ENCODE assay signal across 1 fruit fly cellular context in the genomic region with DNA sequence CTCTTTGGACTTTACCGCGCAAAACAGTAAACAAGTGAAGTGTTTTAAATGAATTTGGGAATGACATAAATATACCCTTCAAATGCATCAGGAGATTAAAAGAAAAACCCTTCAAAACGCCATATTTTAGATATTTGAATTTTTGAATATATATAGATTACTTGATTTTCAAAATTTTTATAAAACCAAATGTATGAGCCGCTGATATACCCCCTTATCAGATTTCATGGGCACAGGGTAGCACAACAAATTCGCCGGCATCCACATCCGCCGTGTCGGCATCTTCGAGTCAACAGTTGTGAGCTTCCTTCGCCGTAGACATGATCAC.
TF ChIP-seq lines count a peak whose summit lies in the region.

A gene (plus strand): TSS at position 304 of the 328 bp plus-strand sequence.

TF ChIP-seq in whole organism, embryonic, 481 proteins besides CTCF, POLR2A, EP300 and RAD21 (continued from another document and continues in another):
- TF ChIP-seq CG6654 (GFP tag; optimal IDR thresholded peaks at IDR 0.05; lab: Kevin White, UChicago) (peak; percentile 11), CG13296 (GFP tag; optimal IDR thresholded peaks at IDR 0.05; lab: Kevin White, UChicago) (peak; percentile 63), dysf (GFP tag; IDR thresholded peaks at IDR 0.05; lab: Robert Waterston, UW) (peak; percentile 84), CG10462 (GFP tag; optimal IDR thresholded peaks at IDR 0.05; lab: Kevin White, UChicago) (peak; percentile 6), CG6683 (GFP tag; optimal IDR thresholded peaks at IDR 0.05; lab: Kevin White, UChicago) (peak; percentile 16), lab (GFP tag; optimal IDR thresholded peaks at IDR 0.05; lab: Kevin White, UChicago) (no peak), CHES-1-like (GFP tag; optimal IDR thresholded peaks at IDR 0.05; lab: Kevin White, UChicago) (no peak), CG4707 (GFP tag; optimal IDR thresholded peaks at IDR 0.05; lab: Kevin White, UChicago) (no peak), CG11093 (GFP tag; IDR thresholded peaks at IDR 0.05; lab: Robert Waterston, UW) (peak; percentile 63), Hr39 (optimal IDR thresholded peaks at IDR 0.05; lab: Kevin White, UChicago) (no peak), Abd-B (GFP tag; optimal IDR thresholded peaks at IDR 0.05; lab: Kevin White, UChicago) (peak; percentile 55), pita (GFP tag; optimal IDR thresholded peaks at IDR 0.05; lab: Kevin White, UChicago) (no peak), Dref (GFP tag; IDR thresholded peaks at IDR 0.05; lab: Robert Waterston, UW) (no peak), CG10321 (GFP tag; IDR thresholded peaks at IDR 0.05; lab: Robert Waterston, UW) (no peak; the same call in 1 of the 2 replicates), CG12942 (GFP tag; optimal IDR thresholded peaks at IDR 0.05; lab: Kevin White, UChicago) (peak; percentile 45), mld (GFP tag; IDR thresholded peaks at IDR 0.05; lab: Robert Waterston, UW; ENCODE audit: partially characterized antibody) (no peak), CG18011 (GFP tag; optimal IDR thresholded peaks at IDR 0.05; lab: Kevin White, UChicago) (no peak), hkb (optimal IDR thresholded peaks at IDR 0.05; lab: Kevin White, UChicago) (no peak), hkb (GFP tag; IDR thresholded peaks at IDR 0.05; lab: Robert Waterston, UW) (peak; percentile 75), CG9437 (GFP tag; optimal IDR thresholded peaks at IDR 0.05; lab: Kevin White, UChicago) (peak; percentile 27), Dll (GFP tag; IDR thresholded peaks at IDR 0.05; lab: Robert Waterston, UW; ENCODE audit: partially characterized antibody) (no peak), cwo (GFP tag; optimal IDR thresholded peaks at IDR 0.05; lab: Kevin White, UChicago) (peak; percentile 56), CG33213 (GFP tag; optimal IDR thresholded peaks at IDR 0.05; lab: Kevin White, UChicago) (peak; percentile 10), stwl (tag; optimal IDR thresholded peaks at IDR 0.05; lab: Kevin White, UChicago) (no peak), CG6813 (GFP tag; optimal IDR thresholded peaks at IDR 0.05; lab: Kevin White, UChicago) (peak; percentile 49), eyg (GFP tag; optimal IDR thresholded peaks at IDR 0.05; lab: Kevin White, UChicago) (no peak), slou (GFP tag; optimal IDR thresholded peaks at IDR 0.05; lab: Kevin White, UChicago) (no peak), usp (GFP tag; optimal IDR thresholded peaks at IDR 0.05; lab: Kevin White, UChicago) (no peak), CG16863 (GFP tag; optimal IDR thresholded peaks at IDR 0.05; lab: Kevin White, UChicago) (no peak), MBD-R2 (GFP tag; IDR thresholded peaks at IDR 0.05; lab: Robert Waterston, UW) (peak; percentile 26; the same call in 1 of the 2 replicates), chif (GFP tag; optimal IDR thresholded peaks at IDR 0.05; lab: Kevin White, UChicago) (peak in 1 of 2 experiments; percentile 28), CG14441 (GFP tag; IDR thresholded peaks at IDR 0.05; lab: Robert Waterston, UW) (peak; percentile 86), lov (optimal IDR thresholded peaks at IDR 0.05; lab: Kevin White, UChicago) (no peak), lov (GFP tag; IDR thresholded peaks at IDR 0.05; lab: Robert Waterston, UW) (peak; percentile 72; the same call in 1 of the 3 replicates), pros (GFP tag; optimal IDR thresholded peaks at IDR 0.05; lab: Kevin White, UChicago) (no peak), NFAT (GFP tag; IDR thresholded peaks at IDR 0.05; lab: Robert Waterston, UW) (peak; percentile 62; the same call in 1 of the 2 replicates), CG12071 (GFP tag; optimal IDR thresholded peaks at IDR 0.05; lab: Kevin White, UChicago) (no peak), ci (GFP tag; IDR thresholded peaks at IDR 0.05; lab: Robert Waterston, UW) (peak; percentile 83), CG8944 (GFP tag; optimal IDR thresholded peaks at IDR 0.05; lab: Kevin White, UChicago) (no peak), CG30431 (GFP tag; optimal IDR thresholded peaks at IDR 0.05; lab: Kevin White, UChicago) (peak; percentile 44), CG31441 (GFP tag; IDR thresholded peaks at IDR 0.05; lab: Robert Waterston, UW) (peak; percentile 81), emc (GFP tag; optimal IDR thresholded peaks at IDR 0.05; lab: Kevin White, UChicago) (no peak), Xbp1 (GFP tag; optimal IDR thresholded peaks at IDR 0.05; lab: Kevin White, UChicago) (peak; percentile 64), dan (GFP tag; IDR thresholded peaks at IDR 0.05; lab: Robert Waterston, UW) (no peak), H15 (GFP tag; IDR thresholded peaks at IDR 0.05; lab: Robert Waterston, UW) (peak; percentile 79; the same call in 2 of the 3 replicates), insv (GFP tag; optimal IDR thresholded peaks at IDR 0.05; lab: Kevin White, UChicago) (no peak), CG17186 (GFP tag; optimal IDR thresholded peaks at IDR 0.05; lab: Kevin White, UChicago) (no peak), org-1 (GFP tag; optimal IDR thresholded peaks at IDR 0.05; lab: Kevin White, UChicago) (peak; percentile 58), Dip3 (GFP tag; optimal IDR thresholded peaks at IDR 0.05; lab: Kevin White, UChicago) (peak; percentile 29), CG9609 (GFP tag; optimal IDR thresholded peaks at IDR 0.05; lab: Kevin White, UChicago) (no peak), corto (GFP tag; optimal IDR thresholded peaks at IDR 0.05; lab: Kevin White, UChicago) (peak; percentile 42), zf30C (GFP tag; optimal IDR thresholded peaks at IDR 0.05; lab: Kevin White, UChicago) (no peak), CG4328 (GFP tag; optimal IDR thresholded peaks at IDR 0.05; lab: Kevin White, UChicago) (no peak), CG18476 (GFP tag; optimal IDR thresholded peaks at IDR 0.05; lab: Kevin White, UChicago) (peak; percentile 28), CG14050 (GFP tag; IDR thresholded peaks at IDR 0.05; lab: Robert Waterston, UW) (peak; percentile 58; the same call in 2 of the 3 replicates), CG17568 (GFP tag; optimal IDR thresholded peaks at IDR 0.05; lab: Kevin White, UChicago) (no peak), chm (GFP tag; IDR thresholded peaks at IDR 0.05; lab: Robert Waterston, UW) (peak; percentile 79), NC2β (GFP tag; optimal IDR thresholded peaks at IDR 0.05; lab: Kevin White, UChicago) (peak; percentile 35), CG15011 (GFP tag; optimal IDR thresholded peaks at IDR 0.05; lab: Kevin White, UChicago) (no peak), CG4360 (GFP tag; IDR thresholded peaks at IDR 0.05; lab: Robert Waterston, UW) (no peak), Fer2 (tag; optimal IDR thresholded peaks at IDR 0.05; lab: Kevin White, UChicago) (no peak), Side (GFP tag; optimal IDR thresholded peaks at IDR 0.05; lab: Kevin White, UChicago) (no peak), CG8281 (tag; optimal IDR thresholded peaks at IDR 0.05; lab: Kevin White, UChicago) (peak; percentile 29), ftz-f1 (GFP tag; optimal IDR thresholded peaks at IDR 0.05; lab: Kevin White, UChicago) (no peak), CG6791 (GFP tag; IDR thresholded peaks at IDR 0.05; lab: Robert Waterston, UW; ENCODE audit: partially characterized antibody) (no peak), sens (GFP tag; lab: Kevin White, UChicago) (peak; percentile 79), CG8478 (optimal IDR thresholded peaks at IDR 0.05; lab: Kevin White, UChicago) (no peak), CG9727 (GFP tag; optimal IDR thresholded peaks at IDR 0.05; lab: Kevin White, UChicago) (peak; percentile 69), sim (GFP tag; IDR thresholded peaks at IDR 0.05; lab: Robert Waterston, UW) (no peak), CG32532 (GFP tag; IDR thresholded peaks at IDR 0.05; lab: Robert Waterston, UW) (peak; percentile 80), Doc2 (GFP tag; IDR thresholded peaks at IDR 0.05; lab: Robert Waterston, UW) (no peak), CG11085 (GFP tag; IDR thresholded peaks at IDR 0.05; lab: Robert Waterston, UW) (no peak), CG8359 (GFP tag; optimal IDR thresholded peaks at IDR 0.05; lab: Kevin White, UChicago; ENCODE audit: borderline replicate concordance) (no peak), gfzf (GFP tag; optimal IDR thresholded peaks at IDR 0.05; lab: Kevin White, UChicago) (no peak), oc (tag; optimal IDR thresholded peaks at IDR 0.05; lab: Kevin White, UChicago) (peak; percentile 76), Blimp-1 (GFP tag; optimal IDR thresholded peaks at IDR 0.05; lab: Kevin White, UChicago) (peak; percentile 65), wor (GFP tag; IDR thresholded peaks at IDR 0.05; lab: Robert Waterston, UW) (peak; percentile 53; the same call in 1 of the 2 replicates), ham (GFP tag; IDR thresholded peaks at IDR 0.05; lab: Robert Waterston, UW) (no peak), Fer1 (GFP tag; optimal IDR thresholded peaks at IDR 0.05; lab: Kevin White, UChicago) (peak; percentile 69), gce (GFP tag; IDR thresholded peaks at IDR 0.05; lab: Robert Waterston, UW) (peak; percentile 61; the same call in 1 of the 3 replicates), en (GFP tag; optimal IDR thresholded peaks at IDR 0.05; lab: Kevin White, UChicago) (no peak), pzg (GFP tag; optimal IDR thresholded peaks at IDR 0.05; lab: Kevin White, UChicago) (no peak), Ada2b (GFP tag; IDR thresholded peaks at IDR 0.05; lab: Robert Waterston, UW) (peak; percentile 78), gro (GFP tag; optimal IDR thresholded peaks at IDR 0.05; lab: Kevin White, UChicago) (peak; percentile 50), abd-A (tag; optimal IDR thresholded peaks at IDR 0.05; lab: Kevin White, UChicago) (no peak), CG32767 (GFP tag; IDR thresholded peaks at IDR 0.05; lab: Robert Waterston, UW) (peak; percentile 76), E2f2 (GFP tag; IDR thresholded peaks at IDR 0.05; lab: Robert Waterston, UW) (peak; percentile 65), CG7987 (GFP tag; optimal IDR thresholded peaks at IDR 0.05; lab: Kevin White, UChicago) (no peak), cg (GFP tag; optimal IDR thresholded peaks at IDR 0.05; lab: Kevin White, UChicago) (no peak), CG43689 (GFP tag; IDR thresholded peaks at IDR 0.05; lab: Robert Waterston, UW) (peak; percentile 64), nerfin-1 (tag; optimal IDR thresholded peaks at IDR 0.05; lab: Kevin White, UChicago) (no peak), Rfx (GFP tag; IDR thresholded peaks at IDR 0.05; lab: Robert Waterston, UW) (peak; percentile 84), CG17359 (tag; optimal IDR thresholded peaks at IDR 0.05; lab: Kevin White, UChicago) (peak; percentile 79), CG10274 (GFP tag; optimal IDR thresholded peaks at IDR 0.05; lab: Kevin White, UChicago) (peak; percentile 13), CG10959 (GFP tag; IDR thresholded peaks at IDR 0.05; lab: Robert Waterston, UW) (no peak), bsh (GFP tag; optimal IDR thresholded peaks at IDR 0.05; lab: Kevin White, UChicago) (peak; percentile 7 to 77), ERR (GFP tag; optimal IDR thresholded peaks at IDR 0.05; lab: Kevin White, UChicago) (no peak), ttk (GFP tag; IDR thresholded peaks at IDR 0.05; lab: Robert Waterston, UW) (peak; percentile 80), psq (GFP tag; optimal IDR thresholded peaks at IDR 0.05; lab: Kevin White, UChicago) (no peak), CG6689 (GFP tag; IDR thresholded peaks at IDR 0.05; lab: Robert Waterston, UW) (peak; percentile 84), CG2129 (GFP tag; IDR thresholded peaks at IDR 0.05; lab: Robert Waterston, UW; ENCODE audit: partially characterized antibody) (no peak), HmgZ (tag; optimal IDR thresholded peaks at IDR 0.05; lab: Kevin White, UChicago) (peak; percentile 41), B-H1 (GFP tag; IDR thresholded peaks at IDR 0.05; lab: Robert Waterston, UW) (peak; percentile 70), CG3163 (GFP tag; optimal IDR thresholded peaks at IDR 0.05; lab: Kevin White, UChicago) (no peak), Hsf (GFP tag; optimal IDR thresholded peaks at IDR 0.05; lab: Kevin White, UChicago) (peak; percentile 64), CG16815 (GFP tag; optimal IDR thresholded peaks at IDR 0.05; lab: Kevin White, UChicago) (peak; percentile 52), tna (GFP tag; IDR thresholded peaks at IDR 0.05; lab: Robert Waterston, UW; ENCODE audit: partially characterized antibody) (no peak), Optix (GFP tag; IDR thresholded peaks at IDR 0.05; lab: Robert Waterston, UW) (no peak), dati (GFP tag; IDR thresholded peaks at IDR 0.05; lab: Robert Waterston, UW) (peak; percentile 23; the same call in 1 of the 2 replicates), Usf (GFP tag; optimal IDR thresholded peaks at IDR 0.05; lab: Kevin White, UChicago) (no peak), Lim3 (GFP tag; IDR thresholded peaks at IDR 0.05; lab: Robert Waterston, UW) (no peak), Mad (GFP tag; optimal IDR thresholded peaks at IDR 0.05; lab: Kevin White, UChicago) (peak; percentile 47), Poxn (GFP tag; IDR thresholded peaks at IDR 0.05; lab: Robert Waterston, UW) (no peak), kah (GFP tag; optimal IDR thresholded peaks at IDR 0.05; lab: Kevin White, UChicago) (no peak), CrebB (tag; optimal IDR thresholded peaks at IDR 0.05; lab: Kevin White, UChicago) (no peak), Gug (GFP tag; IDR thresholded peaks at IDR 0.05; lab: Robert Waterston, UW) (peak; percentile 30; the same call in 1 of the 4 replicates), MTF-1 (GFP tag; optimal IDR thresholded peaks at IDR 0.05; lab: Kevin White, UChicago; ENCODE audit: borderline replicate concordance) (no peak), jumu (GFP tag; optimal IDR thresholded peaks at IDR 0.05; lab: Kevin White, UChicago) (no peak), nmo (GFP tag; optimal IDR thresholded peaks at IDR 0.05; lab: Kevin White, UChicago) (peak; percentile 70), tin (GFP tag; optimal IDR thresholded peaks at IDR 0.05; lab: Kevin White, UChicago) (peak; percentile 13), CG1233 (GFP tag; optimal IDR thresholded peaks at IDR 0.05; lab: Kevin White, UChicago) (peak; percentile 20), CG14667 (GFP tag; IDR thresholded peaks at IDR 0.05; lab: Robert Waterston, UW) (peak; percentile 66; the same call in 1 of the 2 replicates), da (GFP tag; optimal IDR thresholded peaks at IDR 0.05; lab: Kevin White, UChicago) (no peak), sc (optimal IDR thresholded peaks at IDR 0.05; lab: Kevin White, UChicago) (no peak), sc (GFP tag; optimal IDR thresholded peaks at IDR 0.05; lab: Kevin White, UChicago) (no peak), Kr (GFP tag; optimal IDR thresholded peaks at IDR 0.05; lab: Kevin White, UChicago) (no peak), tap (tag; optimal IDR thresholded peaks at IDR 0.05; lab: Kevin White, UChicago) (peak; percentile 28), CG14965 (GFP tag; optimal IDR thresholded peaks at IDR 0.05; lab: Kevin White, UChicago; ENCODE audit: borderline replicate concordance) (no peak), Ravus (GFP tag; IDR thresholded peaks at IDR 0.05; lab: Robert Waterston, UW) (peak; percentile 38)
